Fruit fly (Drosophila melanogaster) whole organism, prepupa: ENCODE data around the gene gd.

ENCODE experiments used
- CG1621 ChIP-seq: fragments of 200-800 bp; sonication (Bioruptor generic); optimal IDR thresholded peaks from 3 replicates; lab custom pipeline; 2018; ENCODE audit warnings: missing biosample characterization, mild to moderate bottlenecking, missing genetic modification characterization
- CG32006 ChIP-seq: fragments of 200-800 bp; sonication (Bioruptor generic); optimal IDR thresholded peaks from 3 replicates; lab custom pipeline; 2017; ENCODE audit warnings: missing biosample characterization, mild to moderate bottlenecking, missing genetic modification characterization
- CG4318 ChIP-seq: fragments of 200-800 bp; sonication (Bioruptor generic); optimal IDR thresholded peaks from 3 replicates; lab custom pipeline; 2017; ENCODE audit warnings: missing biosample characterization, mild to moderate bottlenecking, missing genetic modification characterization
- Hr39 ChIP-seq: fragments of 200-800 bp; sonication (Bioruptor generic); optimal IDR thresholded peaks from 2 replicates; lab custom pipeline; 2016; ENCODE audit warnings: missing biosample characterization, missing genetic modification characterization
- Hr4 ChIP-seq: fragments of 200-800 bp; sonication (Bioruptor generic); optimal IDR thresholded peaks from 3 replicates; lab custom pipeline; 2016; ENCODE audit warnings: missing biosample characterization, missing genetic modification characterization
- Sox15 ChIP-seq: fragments of 200-800 bp; sonication (Bioruptor generic); optimal IDR thresholded peaks from 3 replicates; lab custom pipeline; 2016; ENCODE audit warnings: missing biosample characterization, missing genetic modification characterization
- dac ChIP-seq: fragments of 200-800 bp; sonication (Bioruptor generic); optimal IDR thresholded peaks from 2 replicates; lab custom pipeline; 2017; ENCODE audit warnings: missing biosample characterization, mild to moderate bottlenecking, missing genetic modification characterization
- fd59A ChIP-seq: fragments of 200-800 bp; sonication (Bioruptor generic); optimal IDR thresholded peaks from 2 replicates; lab custom pipeline; 2017; ENCODE audit warnings: missing biosample characterization, mild to moderate bottlenecking, missing genetic modification characterization, missing genetic modification reagents

- TF ChIP-seq Sox15 (GFP tag; lab: Kevin White, UChicago) (no peak), dac (no peak), fd59A (GFP tag; lab: Kevin White, UChicago) (no peak), CG32006 (GFP tag; lab: Kevin White, UChicago) (no peak), Hr4 (GFP tag; lab: Kevin White, UChicago) (no peak), CG4318 (GFP tag; lab: Kevin White, UChicago) (no peak), CG1621 (no peak), Hr39 (GFP tag; lab: Kevin White, UChicago) (no peak)
Observed at dm6 chrX:12014131-12014530, 26.6 kb upstream of the gd start.
